Worm (Caenorhabditis elegans): ENCODE measurements around the gene Y22D7AL.6.

Gene Y22D7AL.6

ce11 chrIII:1634270-1634669, 29.5 kb downstream of the Y22D7AL.6 start, which contains the start of gene Y22D7AL.11:
Gene Y22D7AL.11, minus strand, starts transcription at chrIII:1634370.
- TF ChIP-seq mep-1 (tag; optimal IDR thresholded peaks at IDR 0.05) (no peak), bed-3 (GFP tag; optimal IDR thresholded peaks at IDR 0.05) (no peak), nhr-12 (tag; optimal IDR thresholded peaks at IDR 0.05) (no peak), lin-13 (tag; optimal IDR thresholded peaks at IDR 0.05) (no peak), M03D4.4 (tag; optimal IDR thresholded peaks at IDR 0.05) (no peak), tbx-8 (GFP tag; optimal IDR thresholded peaks at IDR 0.05) (no peak), ceh-83 (GFP tag; optimal IDR thresholded peaks at IDR 0.05) (no peak), ztf-11 (tag; optimal IDR thresholded peaks at IDR 0.05) (no peak), nhr-76 (tag; optimal IDR thresholded peaks at IDR 0.05) (no peak), sptf-1 (tag; optimal IDR thresholded peaks at IDR 0.05) (no peak), mab-5 (tag; optimal IDR thresholded peaks at IDR 0.05) (no peak), pha-4 (tag; optimal IDR thresholded peaks at IDR 0.05) (no peak), nhr-237 (tag; optimal IDR thresholded peaks at IDR 0.05) (no peak), unc-39 (tag; optimal IDR thresholded peaks at IDR 0.05) (no peak), lin-32 (GFP tag; optimal IDR thresholded peaks at IDR 0.05) (no peak), nhr-28 (tag; optimal IDR thresholded peaks at IDR 0.05) (no peak)

ce11 chrIII:1638345-1638744, 33.6 kb downstream of the Y22D7AL.6 start:
- no peak for TF ChIP-seq nhr-76 (tag; optimal IDR thresholded peaks at IDR 0.05)
- TF ChIP-seq pha-4 (tag; optimal IDR thresholded peaks at IDR 0.05): no peak

ce11 chrIII:1641163-1641562, 36.4 kb downstream of the Y22D7AL.6 start, which contains the start of gene Y22D7AL.3:
Gene Y22D7AL.3, plus strand, starts transcription at chrIII:1641463.
- TF ChIP-seq bed-3 (GFP tag; optimal IDR thresholded peaks at IDR 0.05): no peak
- TF ChIP-seq nhr-2 (tag; optimal IDR thresholded peaks at IDR 0.05): no peak
- no peak for TF ChIP-seq lin-32 (GFP tag; optimal IDR thresholded peaks at IDR 0.05)
- TF ChIP-seq nhr-237 (tag; optimal IDR thresholded peaks at IDR 0.05): no peak
- TF ChIP-seq nhr-28 (tag; optimal IDR thresholded peaks at IDR 0.05): no peak

- TF ChIP-seq lsy-2 (tag; optimal IDR thresholded peaks at IDR 0.05) (no peak), mls-2 (tag; optimal IDR thresholded peaks at IDR 0.05) (no peak), pha-4 (tag; optimal IDR thresholded peaks at IDR 0.05) (no peak), ztf-11 (tag; optimal IDR thresholded peaks at IDR 0.05) (no peak), cnd-1 (tag; optimal IDR thresholded peaks at IDR 0.05) (no peak), unc-120 (tag; optimal IDR thresholded peaks at IDR 0.05; ENCODE audit: poor library complexity, severe bottlenecking) (no peak), ceh-83 (GFP tag; optimal IDR thresholded peaks at IDR 0.05) (no peak), flh-1 (GFP tag; optimal IDR thresholded peaks at IDR 0.05) (no peak), zip-8 (tag; optimal IDR thresholded peaks at IDR 0.05) (no peak), blmp-1 (tag; optimal IDR thresholded peaks at IDR 0.05) (no peak), nhr-237 (tag; optimal IDR thresholded peaks at IDR 0.05) (no peak), nhr-12 (tag; optimal IDR thresholded peaks at IDR 0.05) (no peak), ceh-43 (GFP tag; optimal IDR thresholded peaks at IDR 0.05) (no peak), nhr-76 (tag; optimal IDR thresholded peaks at IDR 0.05) (no peak)
These were observed 47.5 kb downstream of the Y22D7AL.6 start, which contains the start of gene Y22D7AL.1 for ce11 chrIII:1652181-1652580. Gene Y22D7AL.1, plus strand, starts transcription at chrIII:1652481.

ce11 chrIII:1652925-1653324, 48.2 kb downstream of the Y22D7AL.6 start:
- TF ChIP-seq hlh-1 (tag; optimal IDR thresholded peaks at IDR 0.05) (no peak), mab-5 (tag; optimal IDR thresholded peaks at IDR 0.05) (no peak), elt-3 (tag; optimal IDR thresholded peaks at IDR 0.05) (no peak), ceh-43 (GFP tag; optimal IDR thresholded peaks at IDR 0.05) (no peak)
